Worm (Caenorhabditis elegans) whole organism, L1 larva: ENCODE data around the gene C29F9.5.

Source experiments
- C04F5.9 ChIP-seq: sonication (generic microtip); optimal IDR thresholded peaks from 2 replicates; lab custom pipeline; 2016; ENCODE audit warnings: missing genetic modification characterization, missing compliant biosample characterization
- Y116A8C.19 ChIP-seq: sonication (generic microtip); optimal IDR thresholded peaks from 2 replicates; lab custom pipeline; 2016; ENCODE audit warnings: missing compliant biosample characterization, missing genetic modification characterization, borderline replicate concordance
- alr-1 ChIP-seq: fragments of 200-800 bp; sonication (Bioruptor generic); optimal IDR thresholded peaks from 2 replicates; lab custom pipeline; 2018; ENCODE audit warnings: borderline replicate concordance, mild to moderate bottlenecking, missing genetic modification characterization, missing compliant biosample characterization
- aly-2 ChIP-seq: fragments of 150-350 bp; optimal IDR thresholded peaks from 2 replicates; lab custom pipeline; 2014; ENCODE audit warnings: missing biosample characterization, missing genetic modification characterization
- ama-1 ChIP-seq: fragments of 150-350 bp; optimal IDR thresholded peaks from 2 replicates; lab custom pipeline; 2014
- ceh-63 ChIP-seq: fragments of 200-800 bp; sonication (Bioruptor generic); optimal IDR thresholded peaks from 2 replicates; lab custom pipeline; 2018; ENCODE audit warnings: mild to moderate bottlenecking, missing genetic modification characterization, missing compliant biosample characterization
- ceh-82 ChIP-seq, 3 experiments: fragments of 150-350 bp in 1 of 3; sonication (generic microtip) in 2 of 3; optimal IDR thresholded peaks; 2 replicates each; lab custom pipeline; 2014 to 2017; ENCODE audit warnings: missing biosample characterization in 3 of 3, missing genetic modification characterization in 3 of 3
- ces-1 ChIP-seq: fragments of 150-350 bp; optimal IDR thresholded peaks from 2 replicates; lab custom pipeline; 2014; ENCODE audit warnings: missing biosample characterization, missing genetic modification reagents, missing genetic modification characterization
- dpl-1 ChIP-seq, 3 experiments: fragments of 150-350 bp in 2 of 3; sonication (generic microtip) in 1 of 3; optimal IDR thresholded peaks; 2 replicates each; lab custom pipeline; 2014 to 2017; ENCODE audit warnings: missing biosample characterization in 3 of 3, missing genetic modification characterization in 3 of 3, missing genetic modification reagents in 3 of 3
- dsc-1 ChIP-seq: sonication (generic microtip); optimal IDR thresholded peaks from 2 replicates; lab custom pipeline; 2016; ENCODE audit warnings: mild to moderate bottlenecking, missing genetic modification characterization, missing compliant biosample characterization
- efl-3 ChIP-seq: fragments of 200-800 bp; sonication (Bioruptor generic); optimal IDR thresholded peaks from 2 replicates; lab custom pipeline; 2018; ENCODE audit warnings: mild to moderate bottlenecking, missing genetic modification characterization, missing compliant biosample characterization
- elt-2 ChIP-seq: sonication (generic microtip); optimal IDR thresholded peaks from 2 replicates; lab custom pipeline; 2016; ENCODE audit warnings: missing genetic modification characterization, mild to moderate bottlenecking, inconsistent platforms, missing compliant biosample characterization, missing genetic modification reagents
- ets-5 ChIP-seq: fragments of 200-800 bp; sonication (Bioruptor generic); IDR thresholded peaks from 2 replicates; pipeline ENCODE4 v1.3.6; 2022; ENCODE audit warnings: missing genetic modification characterization, missing compliant biosample characterization
- fkh-4 ChIP-seq: sonication (generic microtip); optimal IDR thresholded peaks from 2 replicates; lab custom pipeline; 2016; ENCODE audit warnings: missing compliant biosample characterization, missing genetic modification characterization, borderline replicate concordance
- hlh-17 ChIP-seq: fragments of 200-800 bp; sonication (Bioruptor generic); optimal IDR thresholded peaks from 2 replicates; lab custom pipeline; 2018; ENCODE audit warnings: missing genetic modification characterization, mild to moderate bottlenecking, missing compliant biosample characterization, moderate library complexity, borderline replicate concordance
- hpl-2 ChIP-seq: fragments of 150-350 bp; optimal IDR thresholded peaks from 2 replicates; lab custom pipeline; 2014; ENCODE audit warnings: missing biosample characterization, missing genetic modification reagents, missing genetic modification characterization
- isw-1 ChIP-seq: fragments of 200-800 bp; sonication (Bioruptor generic); IDR thresholded peaks from 2 replicates; pipeline ENCODE4 v1.3.6; 2022; ENCODE audit warnings: missing genetic modification characterization, missing compliant biosample characterization
- jun-1 ChIP-seq: fragments of 150-350 bp; optimal IDR thresholded peaks from 2 replicates; lab custom pipeline; 2014; ENCODE audit warnings: missing biosample characterization, missing genetic modification reagents, missing genetic modification characterization
- lin-35 ChIP-seq, 2 experiments: fragments of 150-350 bp; optimal IDR thresholded peaks; 2 replicates each; lab custom pipeline; 2014; ENCODE audit warnings: missing biosample characterization in 2 of 2, missing genetic modification characterization in 2 of 2, missing genetic modification reagents in 2 of 2
- lin-39 ChIP-seq: fragments of 150-350 bp; optimal IDR thresholded peaks from 2 replicates; lab custom pipeline; 2014; ENCODE audit warnings: missing biosample characterization, missing genetic modification reagents, missing genetic modification characterization
- lir-3 ChIP-seq: sonication (generic microtip); optimal IDR thresholded peaks from 2 replicates; lab custom pipeline; 2016; ENCODE audit warnings: mild to moderate bottlenecking, missing genetic modification characterization, moderate library complexity, missing compliant biosample characterization; ENCODE audit not compliant: poor library complexity
- lsy-2 ChIP-seq, 2 experiments: fragments of 150-350 bp; optimal IDR thresholded peaks; 2 replicates each; lab custom pipeline; 2014; ENCODE audit warnings: missing biosample characterization in 2 of 2, missing genetic modification characterization in 2 of 2
- mab-9 ChIP-seq: fragments of 200-800 bp; sonication (Bioruptor generic); IDR thresholded peaks from 2 replicates; pipeline ENCODE4 v1.3.6; 2022; ENCODE audit warnings: missing genetic modification reagents, missing genetic modification characterization, missing compliant biosample characterization
- nhr-11 ChIP-seq: fragments of 150-350 bp; optimal IDR thresholded peaks from 2 replicates; lab custom pipeline; 2014; ENCODE audit warnings: missing biosample characterization, missing genetic modification characterization
- nhr-12 ChIP-seq: sonication (generic microtip); optimal IDR thresholded peaks from 2 replicates; lab custom pipeline; 2017; ENCODE audit warnings: missing biosample characterization, missing genetic modification characterization
- nhr-19 ChIP-seq: fragments of 200-800 bp; sonication (Bioruptor generic); conservative IDR thresholded peaks from 2 replicates; pipeline ENCODE4 v1.3.6; 2022; ENCODE audit warnings: missing genetic modification characterization, missing compliant biosample characterization
- nhr-20 ChIP-seq: sonication (generic microtip); optimal IDR thresholded peaks from 2 replicates; lab custom pipeline; 2016; ENCODE audit warnings: mild to moderate bottlenecking, missing genetic modification characterization, missing compliant biosample characterization
- nhr-47 ChIP-seq: sonication (generic microtip); optimal IDR thresholded peaks from 2 replicates; lab custom pipeline; 2016; ENCODE audit warnings: mild to moderate bottlenecking, missing genetic modification characterization, moderate library complexity, missing compliant biosample characterization
- nhr-71 ChIP-seq: sonication (generic microtip); optimal IDR thresholded peaks from 2 replicates; lab custom pipeline; 2016; ENCODE audit warnings: mild to moderate bottlenecking, missing genetic modification characterization, moderate library complexity, missing compliant biosample characterization
- nhr-76 ChIP-seq: sonication (generic microtip); optimal IDR thresholded peaks from 2 replicates; lab custom pipeline; 2017; ENCODE audit warnings: missing biosample characterization, missing genetic modification characterization
- nhr-77 ChIP-seq: fragments of 150-350 bp; optimal IDR thresholded peaks from 2 replicates; lab custom pipeline; 2014; ENCODE audit warnings: missing biosample characterization, missing genetic modification characterization
- nhr-90 ChIP-seq: sonication (generic microtip); optimal IDR thresholded peaks from 2 replicates; lab custom pipeline; 2016; ENCODE audit warnings: mild to moderate bottlenecking, missing genetic modification characterization, missing compliant biosample characterization; ENCODE audit not compliant: poor library complexity
- pag-3 ChIP-seq: sonication (generic microtip); optimal IDR thresholded peaks from 2 replicates; lab custom pipeline; 2017; ENCODE audit warnings: missing genetic modification characterization, mild to moderate bottlenecking, missing compliant biosample characterization, antibody characterized with exemption, borderline replicate concordance; ENCODE audit not compliant: insufficient read depth
- pax-3 ChIP-seq: fragments of 200-800 bp; sonication (Bioruptor generic); optimal IDR thresholded peaks from 2 replicates; lab custom pipeline; 2018; ENCODE audit warnings: mild to moderate bottlenecking, missing genetic modification characterization, moderate library complexity, missing compliant biosample characterization
- rnt-1 ChIP-seq: sonication (generic microtip); optimal IDR thresholded peaks from 2 replicates; lab custom pipeline; 2016; ENCODE audit warnings: mild to moderate bottlenecking, missing genetic modification characterization, moderate library complexity, missing compliant biosample characterization
- snpc-4 ChIP-seq: fragments of 150-350 bp; optimal IDR thresholded peaks from 2 replicates; lab custom pipeline; 2014; ENCODE audit warnings: missing biosample characterization, missing genetic modification characterization
- snu-23 ChIP-seq: sonication (generic microtip); optimal IDR thresholded peaks from 2 replicates; lab custom pipeline; 2016; ENCODE audit warnings: missing genetic modification characterization, missing compliant biosample characterization
- sup-37 ChIP-seq: fragments of 200-800 bp; sonication (Bioruptor generic); optimal IDR thresholded peaks from 2 replicates; lab custom pipeline; 2018; ENCODE audit warnings: mild to moderate bottlenecking, missing genetic modification characterization, missing compliant biosample characterization
- swsn-7 ChIP-seq: sonication (generic microtip); optimal IDR thresholded peaks from 2 replicates; lab custom pipeline; 2016; ENCODE audit warnings: missing genetic modification characterization, missing compliant biosample characterization
- tbx-2 ChIP-seq: sonication (generic microtip); optimal IDR thresholded peaks from 2 replicates; lab custom pipeline; 2016; ENCODE audit warnings: missing genetic modification characterization, missing compliant biosample characterization
- tlp-1 ChIP-seq: fragments of 150-350 bp; optimal IDR thresholded peaks from 2 replicates; lab custom pipeline; 2014; ENCODE audit warnings: missing biosample characterization, missing genetic modification characterization
- unc-130 ChIP-seq: fragments of 150-350 bp; optimal IDR thresholded peaks from 2 replicates; lab custom pipeline; 2017; ENCODE audit warnings: missing biosample characterization, missing genetic modification characterization, inconsistent platforms
- unc-62 ChIP-seq: fragments of 150-350 bp; optimal IDR thresholded peaks from 2 replicates; lab custom pipeline; 2014; ENCODE audit warnings: missing biosample characterization, missing genetic modification reagents, missing genetic modification characterization
- vab-15 ChIP-seq: sonication (generic microtip); optimal IDR thresholded peaks from 2 replicates; lab custom pipeline; 2017; ENCODE audit warnings: missing genotype, mild to moderate bottlenecking, missing genetic modification characterization, missing compliant biosample characterization
- xbp-1 ChIP-seq: sonication (generic microtip); optimal IDR thresholded peaks from 2 replicates; lab custom pipeline; 2016; ENCODE audit warnings: missing genetic modification characterization, missing compliant biosample characterization
- zag-1 ChIP-seq: fragments of 150-350 bp; optimal IDR thresholded peaks from 2 replicates; lab custom pipeline; 2014; ENCODE audit warnings: missing biosample characterization, missing genetic modification characterization
- zip-4 ChIP-seq: fragments of 200-800 bp; sonication (Bioruptor generic); optimal IDR thresholded peaks from 2 replicates; lab custom pipeline; 2018; ENCODE audit warnings: mild to moderate bottlenecking, missing genetic modification characterization, moderate library complexity, missing compliant biosample characterization
- ztf-11 ChIP-seq, 2 experiments: sonication (generic microtip); optimal IDR thresholded peaks; 2 replicates each; lab custom pipeline; 2016 to 2017; ENCODE audit warnings: missing genetic modification characterization in 2 of 2, missing biosample characterization in 1 of 2, missing compliant biosample characterization in 1 of 2

C29F9.5 gene

ce11 chrIII:86316-86715, 31.0 kb upstream of the C29F9.5 start, which contains the start of gene attf-3 (continued):
- TF ChIP-seq C04F5.9, result no peak
- no peak for TF ChIP-seq Y116A8C.19 (tag; lab: Kevin White, UChicago)
- TF ChIP-seq lsy-2 (tag; optimal IDR thresholded peaks at IDR 0.05; lab: Kevin White, UChicago), result peak; percentile 73 to 91
- TF ChIP-seq tlp-1 (tag; lab: Kevin White, UChicago), result no peak
- no peak for TF ChIP-seq mab-9 (GFP tag; lab: Robert Waterston, UW)
- no peak for TF ChIP-seq aly-2 (tag; lab: Kevin White, UChicago)
- TF ChIP-seq nhr-47, result no peak
- no peak for TF ChIP-seq ceh-63 (GFP tag; lab: Kevin White, UChicago)
- TF ChIP-seq lin-39, result no peak
- TF ChIP-seq rnt-1, result peak; percentile 49
- TF ChIP-seq alr-1 (tag; lab: Kevin White, UChicago), result no peak
- TF ChIP-seq xbp-1 (tag; lab: Kevin White, UChicago), result peak; percentile 58
- TF ChIP-seq vab-15 (tag; lab: Kevin White, UChicago), result no peak
- TF ChIP-seq zag-1 (tag; lab: Kevin White, UChicago), result no peak
- TF ChIP-seq nhr-71 (tag; lab: Kevin White, UChicago), result no peak
- no peak for TF ChIP-seq unc-62 (GFP tag; lab: Kevin White, UChicago)
- no peak for TF ChIP-seq ama-1
- TF ChIP-seq swsn-7 (tag; lab: Kevin White, UChicago), result no peak
- peak; percentile 52 for TF ChIP-seq unc-130 (tag; lab: Kevin White, UChicago)
- TF ChIP-seq snu-23 (GFP tag; lab: Kevin White, UChicago), result peak; percentile 70
- no peak for TF ChIP-seq ces-1
- TF ChIP-seq hlh-17, result no peak
- peak; percentile 4 for TF ChIP-seq jun-1 (tag; lab: Kevin White, UChicago)
- no peak for TF ChIP-seq pag-3 (tag; lab: Kevin White, UChicago)
- TF ChIP-seq nhr-77, result peak; percentile 60
- TF ChIP-seq elt-2, result no peak
- TF ChIP-seq dsc-1 (tag; lab: Kevin White, UChicago), result peak; percentile 47
- peak; percentile 79 to 86 for TF ChIP-seq lin-35 (GFP tag; optimal IDR thresholded peaks at IDR 0.05; lab: Kevin White, UChicago)
- TF ChIP-seq hpl-2 (GFP tag; lab: Kevin White, UChicago), result no peak
- TF ChIP-seq tbx-2, result peak; percentile 50
- TF ChIP-seq nhr-19, result peak; percentile 47

- TF ChIP-seq rnt-1 (peak; percentile 60), xbp-1 (tag; lab: Kevin White, UChicago) (peak; percentile 72), lir-3 (tag; lab: Kevin White, UChicago) (no peak), zag-1 (tag; lab: Kevin White, UChicago) (no peak), pag-3 (tag; lab: Kevin White, UChicago) (no peak), ama-1 (no peak), pax-3 (tag; lab: Kevin White, UChicago) (peak; percentile 40), dsc-1 (tag; lab: Kevin White, UChicago) (peak; percentile 58), fkh-4 (tag; lab: Kevin White, UChicago) (no peak), isw-1 (GFP tag; lab: Robert Waterston, UW) (peak; percentile 74), nhr-11 (tag; lab: Kevin White, UChicago) (no peak), nhr-12 (no peak), snpc-4 (tag; lab: Kevin White, UChicago) (peak; percentile 20), nhr-20 (tag; lab: Kevin White, UChicago) (peak; percentile 53), ets-5 (GFP tag; lab: Robert Waterston, UW) (no peak), efl-3 (GFP tag; lab: Kevin White, UChicago) (no peak), dpl-1 (GFP tag; optimal IDR thresholded peaks at IDR 0.05; lab: Kevin White, UChicago) (peak; percentile 45 to 67 (median 65)), C04F5.9 (no peak), jun-1 (tag; lab: Kevin White, UChicago) (peak; percentile 66), zip-4 (GFP tag; lab: Kevin White, UChicago) (no peak), snu-23 (GFP tag; lab: Kevin White, UChicago) (peak; percentile 86), nhr-76 (tag; lab: Kevin White, UChicago) (no peak), ceh-82 (tag; optimal IDR thresholded peaks at IDR 0.05; lab: Kevin White, UChicago) (peak; percentile 56 to 87 (median 59)), unc-130 (tag; lab: Kevin White, UChicago) (peak; percentile 62), nhr-71 (tag; lab: Kevin White, UChicago) (peak; percentile 76), aly-2 (tag; lab: Kevin White, UChicago) (no peak), nhr-90 (tag; lab: Kevin White, UChicago) (peak; percentile 59), lsy-2 (tag; optimal IDR thresholded peaks at IDR 0.05; lab: Kevin White, UChicago) (peak; percentile 81 to 83), nhr-19 (peak; percentile 58), sup-37 (GFP tag; lab: Kevin White, UChicago) (no peak), ztf-11 (tag; optimal IDR thresholded peaks at IDR 0.05; lab: Kevin White, UChicago) (peak in 1 of 2 experiments; percentile 57), hlh-17 (no peak)
These were observed 30.1 kb upstream of the C29F9.5 start, which contains the start of the genes F54C4.4 and mrpl-40 for ce11 chrIII:87183-87582. F54C4.4 (minus strand) TSS chrIII:87381. mrpl-40 (plus strand) TSS chrIII:87559.
